Worm (Caenorhabditis elegans): Measurements from ENCODE around the gene R07B7.10.
"Not testable (repeated sequence)": the region's sequence is repeated elsewhere in the genome, so short reads cannot be mapped to it uniquely, and the experiment has no call there.

R07B7.10 gene

ce11 chrV:12117567-12118053 lies 34.6 kb downstream of the R07B7.10 start, which contains the start of gene C13C4.8:
Gene C13C4.8, plus strand, starts transcription at chrV:12118003.
- TF ChIP-seq lin-35 (GFP tag; optimal IDR thresholded peaks at IDR 0.05) (no peak), egl-27 (tag; optimal IDR thresholded peaks at IDR 0.05) (no peak), efl-1 (optimal IDR thresholded peaks at IDR 0.05) (no peak), efl-1 (GFP tag; optimal IDR thresholded peaks at IDR 0.05 in 1 of 2) (no peak), fos-1 (tag; optimal IDR thresholded peaks at IDR 0.05) (no peak), efl-3 (GFP tag; optimal IDR thresholded peaks at IDR 0.05) (no peak), jun-1 (tag; optimal IDR thresholded peaks at IDR 0.05) (no peak), lin-39 (tag; optimal IDR thresholded peaks at IDR 0.05) (no peak), vab-15 (tag; optimal IDR thresholded peaks at IDR 0.05) (no peak), Y116A8C.19 (tag; optimal IDR thresholded peaks at IDR 0.05; ENCODE audit: borderline replicate concordance) (no peak), lin-15B (tag; optimal IDR thresholded peaks at IDR 0.05) (no peak)

- TF ChIP-seq fos-1 (tag; optimal IDR thresholded peaks at IDR 0.05) = no peak
- TF ChIP-seq rnt-1 (tag; optimal IDR thresholded peaks at IDR 0.05) = no peak
- TF ChIP-seq nhr-90 (tag; optimal IDR thresholded peaks at IDR 0.05; ENCODE audit: poor library complexity) = no peak
- TF ChIP-seq pqm-1 (tag; optimal IDR thresholded peaks at IDR 0.05) = no peak
- TF ChIP-seq unc-98 (GFP tag; IDR thresholded peaks at IDR 0.05) = no peak
- TF ChIP-seq elt-3 (tag; optimal IDR thresholded peaks at IDR 0.05) = no peak
- TF ChIP-seq C04F5.9 (tag; optimal IDR thresholded peaks at IDR 0.05) = no peak
- TF ChIP-seq nhr-47 (tag; optimal IDR thresholded peaks at IDR 0.05) = no peak
- TF ChIP-seq C34B4.2 (tag; optimal IDR thresholded peaks at IDR 0.05) = no peak
- no peak for TF ChIP-seq fkh-4 (tag; optimal IDR thresholded peaks at IDR 0.05; ENCODE audit: borderline replicate concordance)
- TF ChIP-seq efl-1 (optimal IDR thresholded peaks at IDR 0.05) = no peak
- TF ChIP-seq efl-1 (GFP tag; optimal IDR thresholded peaks at IDR 0.05 in 1 of 2) = no peak
Measured at ce11 chrV:12120381-12120780, 37.4 kb downstream of the R07B7.10 start, which contains the start of gene C13C4.7. Gene C13C4.7, minus strand, starts transcription at chrV:12120481.

ce11 chrV:12121274-12121673 lies 38.3 kb downstream of the R07B7.10 start, which contains the start of gene C13C4.6:
Gene C13C4.6, plus strand, starts transcription at chrV:12121574.
- no peak for TF ChIP-seq isw-1 (GFP tag; IDR thresholded peaks at IDR 0.05)
- no peak for TF ChIP-seq mdl-1 (tag; optimal IDR thresholded peaks at IDR 0.05)
- no peak for TF ChIP-seq nhr-71 (tag; optimal IDR thresholded peaks at IDR 0.05)
- no peak for TF ChIP-seq sup-37 (GFP tag; optimal IDR thresholded peaks at IDR 0.05)
- no peak for TF ChIP-seq fkh-4 (tag; optimal IDR thresholded peaks at IDR 0.05; ENCODE audit: borderline replicate concordance)
- TF ChIP-seq hpl-2 (GFP tag; optimal IDR thresholded peaks at IDR 0.05) = no peak
- TF ChIP-seq xbp-1 (tag; optimal IDR thresholded peaks at IDR 0.05) = no peak
- no peak for TF ChIP-seq rnt-1 (tag; optimal IDR thresholded peaks at IDR 0.05)
- no peak for TF ChIP-seq C34B4.2 (tag; optimal IDR thresholded peaks at IDR 0.05)
- TF ChIP-seq ceh-90 (tag; optimal IDR thresholded peaks at IDR 0.05) = no peak

- not testable (repeated sequence) for TF ChIP-seq ztf-4, jun-1, C04F5.9 (tag; optimal IDR thresholded peaks at IDR 0.05)
Measured at ce11 chrV:12130688-12131087, 47.7 kb downstream of the R07B7.10 start, which contains the start of gene C27A7.6. Gene C27A7.6, minus strand, starts transcription at chrV:12130788.

- not testable (repeated sequence) for TF ChIP-seq ztf-11 (tag; optimal IDR thresholded peaks at IDR 0.05); snu-23 (GFP tag; optimal IDR thresholded peaks at IDR 0.05); nhr-71 (tag; optimal IDR thresholded peaks at IDR 0.05)
Measured at ce11 chrV:12131157-12131556, 48.1 kb downstream of the R07B7.10 start, which contains the start of gene enpp-1. Gene enpp-1, plus strand, starts transcription at chrV:12131457.
